Fruit fly (Drosophila melanogaster): ENCODE measurements around the gene His4r.

The His4r gene

DNA sequence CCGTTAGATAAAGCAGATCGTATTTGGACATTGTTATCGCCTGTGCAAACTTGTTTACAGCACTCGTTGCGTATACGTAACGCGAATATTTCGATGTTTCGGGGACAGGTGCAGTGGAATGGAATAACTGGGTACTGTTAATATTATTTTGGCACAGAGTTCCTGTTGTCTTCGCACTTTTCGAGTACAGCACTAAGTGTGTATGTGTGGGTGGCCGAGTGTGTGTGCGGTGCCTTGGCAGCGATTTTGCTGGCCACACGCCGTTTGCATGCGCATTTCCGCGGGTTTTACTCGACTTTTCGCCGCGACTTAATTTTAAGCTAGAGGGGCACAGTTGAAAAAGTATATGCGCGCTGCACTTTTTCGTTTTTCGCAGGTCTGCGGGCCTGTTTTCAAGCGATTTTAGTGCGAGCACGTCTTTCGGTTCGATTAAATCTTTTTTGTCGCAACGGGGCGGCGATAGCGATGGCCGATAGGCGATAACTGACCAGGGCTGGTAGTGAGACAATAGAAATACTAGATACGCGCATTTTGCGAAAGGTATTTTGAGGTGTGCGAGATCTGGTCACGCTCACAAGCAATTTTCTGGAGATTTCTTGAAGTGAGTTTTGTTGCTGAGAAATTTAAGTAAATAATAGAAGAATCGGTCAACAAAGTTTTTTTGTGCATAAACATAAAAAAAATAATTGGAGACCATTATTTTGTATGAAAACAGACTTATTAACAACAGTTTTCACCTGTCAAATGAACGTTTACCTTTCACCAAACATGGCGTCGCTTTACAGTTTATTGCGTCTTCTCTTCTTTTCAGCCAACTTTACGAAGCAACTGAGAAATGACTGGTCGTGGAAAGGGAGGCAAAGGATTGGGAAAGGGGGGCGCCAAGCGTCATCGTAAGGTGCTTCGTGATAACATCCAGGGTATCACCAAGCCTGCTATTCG lies at the start of gene His4r, which contains the start of gene put:
Gene His4r, plus strand, starts transcription at position 541 of the 942 bp plus-strand sequence.
Gene put, minus strand, starts transcription at position 489 of the 942 bp plus-strand sequence.
- TF ChIP-seq noc (tag; optimal IDR thresholded peaks at IDR 0.05) = no peak

- TF ChIP-seq noc (tag; optimal IDR thresholded peaks at IDR 0.05) = no peak
Observed at dm6 chr3R:14576511-14576691, 49.2 kb upstream of the His4r start, which contains the start of gene CG44094. TSS of gene CG44094 (minus strand) at chr3R:14576611.

- TF ChIP-seq noc (tag; optimal IDR thresholded peaks at IDR 0.05) = no peak
Observed at dm6 chr3R:14576692-14577646, 48.6 kb upstream of the His4r start, which contains the start of gene stumps. TSS of gene stumps (plus strand) at chr3R:14577217.

dm6 chr3R:14577803-14578493 lies 47.6 kb upstream of the His4r start:
- no peak for TF ChIP-seq noc (tag; optimal IDR thresholded peaks at IDR 0.05)

DNA sequence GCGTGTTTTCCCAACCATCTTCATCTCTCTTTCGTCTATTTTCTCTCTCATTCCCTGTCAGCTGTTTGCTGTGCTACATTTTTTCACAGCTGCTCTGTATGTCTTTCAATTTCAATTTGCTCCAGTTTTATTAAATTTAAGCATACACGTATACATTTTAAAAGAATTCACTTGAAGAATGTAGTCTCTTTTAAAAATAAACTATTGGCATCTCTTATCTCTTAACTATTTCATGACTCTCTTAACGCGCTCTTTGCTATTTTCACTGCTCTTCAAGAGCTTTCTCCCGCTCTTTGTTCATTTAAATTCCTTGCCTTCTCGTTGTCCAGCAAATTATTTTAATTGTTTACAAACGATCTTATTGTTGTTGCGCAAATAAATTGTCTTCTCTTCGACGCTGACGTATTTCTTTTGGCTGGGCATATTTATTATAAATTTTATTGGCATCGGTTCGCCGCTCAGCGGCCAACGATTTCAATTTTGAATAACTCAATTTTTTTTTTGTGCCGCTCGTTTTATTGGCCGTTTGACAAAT lies 45.4 kb upstream of the His4r start:
- TF ChIP-seq noc (tag; optimal IDR thresholded peaks at IDR 0.05) = no peak

DNA sequence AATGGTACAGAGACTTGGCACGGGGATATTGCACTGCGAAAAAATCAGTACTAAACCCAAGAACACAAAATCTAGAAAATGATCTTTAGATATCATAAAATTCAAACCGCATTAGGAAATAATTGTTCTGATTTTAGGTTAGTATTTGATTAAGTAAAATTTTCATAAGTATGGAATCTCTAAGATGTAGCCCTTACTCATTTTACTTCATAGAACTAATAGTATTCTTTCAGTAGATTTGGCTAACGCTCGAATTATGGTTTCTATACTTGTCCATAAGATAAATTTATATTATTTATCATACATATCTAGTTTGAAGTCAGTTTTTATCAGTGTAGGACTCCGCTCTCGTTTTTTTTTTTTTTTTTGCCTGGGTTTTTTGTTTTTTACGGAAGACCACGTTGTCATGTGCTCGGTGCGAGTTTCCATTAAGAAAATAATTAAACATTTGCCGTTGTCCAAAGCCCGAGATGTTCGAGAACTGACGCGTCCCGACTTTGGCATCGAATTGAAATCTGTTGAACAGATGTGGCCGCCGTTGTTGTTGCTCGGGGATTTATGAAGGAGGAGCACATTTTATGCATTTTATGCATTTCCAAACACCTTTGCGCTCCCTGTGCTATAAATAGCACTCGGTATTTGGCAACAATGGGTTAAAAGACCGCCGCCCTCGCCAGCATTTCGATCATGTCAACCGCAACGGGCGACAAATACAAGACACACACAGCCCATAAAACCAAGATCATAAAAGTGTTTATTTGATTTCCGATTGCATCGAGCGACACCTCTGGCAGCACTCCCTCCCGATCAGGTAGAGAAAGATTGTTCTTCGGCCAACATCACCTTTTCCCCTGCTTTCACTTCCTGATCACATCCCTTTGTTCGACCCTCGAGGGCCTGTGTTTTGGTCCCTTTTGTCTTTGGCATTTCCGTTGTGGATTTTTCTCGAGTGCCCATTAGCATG lies 38.8 kb upstream of the His4r start:
- TF ChIP-seq noc (tag; optimal IDR thresholded peaks at IDR 0.05) = no peak

dm6 chr3R:14589483-14589882 lies 36.1 kb upstream of the His4r start:
- no peak for TF ChIP-seq noc (tag; optimal IDR thresholded peaks at IDR 0.05)

- no peak for TF ChIP-seq noc (tag; optimal IDR thresholded peaks at IDR 0.05)
Observed at dm6 chr3R:14590753-14591535, 34.6 kb upstream of the His4r start.

DNA sequence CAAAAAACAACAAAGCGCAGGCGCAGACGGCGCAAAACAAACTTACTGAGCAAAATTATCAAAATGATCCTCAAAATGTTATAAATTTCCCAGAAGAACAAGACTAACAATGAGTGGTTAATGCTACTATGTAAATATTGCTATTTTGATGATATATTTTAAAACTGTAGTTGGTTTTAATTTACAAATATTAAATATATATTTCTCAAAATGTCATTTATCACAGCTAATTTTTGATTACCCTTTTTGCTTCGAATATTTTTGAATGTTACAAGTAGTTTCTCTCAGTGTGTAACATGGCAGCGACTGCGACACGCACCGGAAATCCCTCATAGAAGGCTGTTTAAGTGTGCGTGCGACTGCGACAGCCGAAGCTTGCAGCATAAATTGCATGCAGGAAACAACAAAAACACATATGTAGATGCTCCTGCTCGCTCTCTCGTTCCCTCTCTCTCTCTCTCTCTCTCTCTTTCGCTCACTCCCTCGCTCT lies 27.6 kb upstream of the His4r start:
- no peak for TF ChIP-seq noc (tag; optimal IDR thresholded peaks at IDR 0.05)

DNA sequence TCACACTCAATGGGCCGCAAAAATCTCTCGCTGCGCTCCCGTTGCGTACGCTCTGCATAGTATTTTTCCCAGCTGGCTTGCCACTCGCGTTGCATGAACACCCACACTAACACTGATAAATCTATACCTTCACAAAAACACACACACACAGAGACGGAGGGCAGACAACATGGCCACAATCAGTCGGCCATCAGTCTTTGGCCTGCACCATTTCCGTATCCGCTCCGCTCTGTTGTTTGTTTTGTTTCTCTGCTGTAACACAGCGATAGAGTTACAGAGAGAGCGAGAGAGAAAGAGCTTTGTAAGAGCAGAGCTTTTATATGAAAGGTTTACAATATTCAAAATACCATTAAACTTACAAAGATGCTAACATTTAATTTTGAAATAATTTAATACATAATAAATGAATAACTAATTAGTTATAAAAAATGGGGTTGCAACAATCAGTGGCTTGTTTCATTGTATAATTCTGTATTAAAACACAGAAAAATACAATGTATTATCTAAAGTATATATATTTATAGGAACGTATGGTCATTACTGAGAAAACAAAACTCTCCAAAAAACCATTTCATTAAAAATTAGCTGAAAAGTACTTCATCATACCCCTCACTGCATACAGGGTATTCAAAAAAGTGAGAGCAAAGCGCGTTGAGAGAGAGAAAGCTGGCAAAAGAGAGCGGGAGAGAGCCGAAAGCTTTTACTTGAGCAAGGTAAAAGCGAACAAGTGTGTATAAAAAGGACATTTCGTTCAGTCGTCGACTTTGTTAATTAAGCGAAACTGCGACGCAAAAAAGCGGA lies 16.5 kb upstream of the His4r start, which contains the start of gene CG14853:
Gene CG14853, plus strand, starts transcription at position 751 of the 801 bp plus-strand sequence.
- TF ChIP-seq noc (tag; optimal IDR thresholded peaks at IDR 0.05) = no peak

dm6 chr3R:14622571-14622970 lies 3.0 kb upstream of the His4r start:
- TF ChIP-seq noc (tag; optimal IDR thresholded peaks at IDR 0.05) = no peak

- no peak for TF ChIP-seq noc (tag; optimal IDR thresholded peaks at IDR 0.05)
Observed at dm6 chr3R:14624088-14624619, 1.4 kb upstream of the His4r start.

All from whole organism, larva.